Fruit fly (Drosophila melanogaster) whole organism, prepupa: ENCODE data around the gene CG42810.

Source experiments
- Blimp-1 ChIP-seq: fragments of 200-800 bp; sonication (Bioruptor generic); optimal IDR thresholded peaks from 3 replicates; lab custom pipeline; 2017; ENCODE audit warnings: missing biosample characterization, missing genetic modification characterization, mild to moderate bottlenecking, moderate library complexity, missing genetic modification reagents
- CG10631 ChIP-seq: fragments of 200-800 bp; sonication (Bioruptor generic); optimal IDR thresholded peaks from 2 replicates; lab custom pipeline; 2016; ENCODE audit warnings: missing biosample characterization, missing genetic modification characterization
- CG10669 ChIP-seq: fragments of 200-800 bp; sonication (Bioruptor generic); optimal IDR thresholded peaks from 3 replicates; lab custom pipeline; 2018; ENCODE audit warnings: missing biosample characterization, mild to moderate bottlenecking, missing genetic modification characterization, moderate library complexity
- CG11294 ChIP-seq: fragments of 200-800 bp; sonication (Bioruptor generic); IDR thresholded peaks from 2 replicates; pipeline ENCODE4 v1.3.6; 2022; ENCODE audit warnings: missing biosample characterization, missing genetic modification characterization
- CG11762 ChIP-seq: fragments of 200-800 bp; sonication (Bioruptor generic); optimal IDR thresholded peaks from 3 replicates; lab custom pipeline; 2016; ENCODE audit warnings: missing biosample characterization, missing genetic modification characterization; ENCODE audit not compliant: insufficient read depth
- CG1621 ChIP-seq: fragments of 200-800 bp; sonication (Bioruptor generic); optimal IDR thresholded peaks from 3 replicates; lab custom pipeline; 2018; ENCODE audit warnings: missing biosample characterization, mild to moderate bottlenecking, missing genetic modification characterization
- CG3032 ChIP-seq: fragments of 200-800 bp; optimal IDR thresholded peaks from 2 replicates; lab custom pipeline; 2019; ENCODE audit warnings: missing biosample characterization, mild to moderate bottlenecking, missing genetic modification characterization, moderate library complexity
- CG31627 ChIP-seq: fragments of 200-800 bp; sonication (Bioruptor generic); optimal IDR thresholded peaks from 3 replicates; lab custom pipeline; 2016; ENCODE audit warnings: missing biosample characterization, missing genetic modification characterization
- CG34406 ChIP-seq: fragments of 200-800 bp; sonication (Bioruptor generic); optimal IDR thresholded peaks from 3 replicates; lab custom pipeline; 2016; ENCODE audit warnings: missing biosample characterization, missing genetic modification characterization
- CG4318 ChIP-seq: fragments of 200-800 bp; sonication (Bioruptor generic); optimal IDR thresholded peaks from 3 replicates; lab custom pipeline; 2017; ENCODE audit warnings: missing biosample characterization, mild to moderate bottlenecking, missing genetic modification characterization
- CG6792 ChIP-seq: fragments of 200-800 bp; sonication (Bioruptor generic); optimal IDR thresholded peaks from 3 replicates; lab custom pipeline; 2016; ENCODE audit warnings: missing biosample characterization, missing genetic modification characterization
- CG6808 ChIP-seq: fragments of 200-800 bp; sonication (Bioruptor generic); optimal IDR thresholded peaks from 3 replicates; lab custom pipeline; 2017; ENCODE audit warnings: missing biosample characterization, missing genetic modification characterization, mild to moderate bottlenecking, moderate library complexity, missing genetic modification reagents
- CG8319 ChIP-seq: fragments of 200-800 bp; sonication (Bioruptor generic); optimal IDR thresholded peaks from 3 replicates; lab custom pipeline; 2016; ENCODE audit warnings: missing biosample characterization, missing genetic modification characterization
- CG8632 ChIP-seq: fragments of 200-800 bp; sonication (Bioruptor generic); optimal IDR thresholded peaks from 3 replicates; lab custom pipeline; 2016; ENCODE audit warnings: missing biosample characterization, missing genetic modification characterization
- CG9139 ChIP-seq: fragments of 200-800 bp; sonication (Bioruptor generic); optimal IDR thresholded peaks from 3 replicates; lab custom pipeline; 2017; ENCODE audit warnings: missing biosample characterization, mild to moderate bottlenecking, missing genetic modification characterization
- Eip75B ChIP-seq: fragments of 200-800 bp; sonication (Bioruptor generic); optimal IDR thresholded peaks from 3 replicates; lab custom pipeline; 2016; ENCODE audit warnings: missing biosample characterization, missing genetic modification characterization
- Eip78C ChIP-seq: fragments of 200-800 bp; sonication (Bioruptor generic); peaks from one replicate; lab custom pipeline; 2016; ENCODE audit warnings: missing biosample characterization, missing genetic modification characterization
- Eip93F ChIP-seq: fragments of 200-800 bp; sonication (Bioruptor generic); optimal IDR thresholded peaks from 2 replicates; lab custom pipeline; 2016; ENCODE audit warnings: missing biosample characterization, mild to moderate bottlenecking, missing genetic modification characterization
- Ets96B ChIP-seq: fragments of 200-800 bp; optimal IDR thresholded peaks from 2 replicates; lab custom pipeline; 2019; ENCODE audit warnings: missing biosample characterization, mild to moderate bottlenecking, missing genetic modification characterization, moderate library complexity
- Hr39 ChIP-seq: fragments of 200-800 bp; sonication (Bioruptor generic); optimal IDR thresholded peaks from 2 replicates; lab custom pipeline; 2016; ENCODE audit warnings: missing biosample characterization, missing genetic modification characterization
- Hr4 ChIP-seq: fragments of 200-800 bp; sonication (Bioruptor generic); optimal IDR thresholded peaks from 3 replicates; lab custom pipeline; 2016; ENCODE audit warnings: missing biosample characterization, missing genetic modification characterization
- Lpt ChIP-seq: fragments of 200-800 bp; sonication (Bioruptor generic); optimal IDR thresholded peaks from 3 replicates; lab custom pipeline; 2016; ENCODE audit warnings: missing biosample characterization, missing genetic modification characterization
- OdsH ChIP-seq: fragments of 200-800 bp; sonication (Bioruptor generic); optimal IDR thresholded peaks from 3 replicates; lab custom pipeline; 2016; ENCODE audit warnings: missing biosample characterization, missing genetic modification characterization
- Sox14 ChIP-seq: fragments of 200-800 bp; sonication (Bioruptor generic); optimal IDR thresholded peaks from 3 replicates; lab custom pipeline; 2016; ENCODE audit warnings: missing biosample characterization, missing genetic modification characterization
- Sox15 ChIP-seq: fragments of 200-800 bp; sonication (Bioruptor generic); optimal IDR thresholded peaks from 3 replicates; lab custom pipeline; 2016; ENCODE audit warnings: missing biosample characterization, missing genetic modification characterization
- achi ChIP-seq: fragments of 200-800 bp; sonication (Bioruptor generic); optimal IDR thresholded peaks from 3 replicates; lab custom pipeline; 2016; ENCODE audit warnings: missing biosample characterization, missing genetic modification characterization
- acj6 ChIP-seq: fragments of 200-800 bp; sonication (Bioruptor generic); optimal IDR thresholded peaks from 3 replicates; lab custom pipeline; 2016; ENCODE audit warnings: missing biosample characterization, missing genetic modification characterization
- dac ChIP-seq: fragments of 200-800 bp; sonication (Bioruptor generic); optimal IDR thresholded peaks from 2 replicates; lab custom pipeline; 2017; ENCODE audit warnings: missing biosample characterization, mild to moderate bottlenecking, missing genetic modification characterization
- dsx ChIP-seq: fragments of 200-800 bp; optimal IDR thresholded peaks from 3 replicates; lab custom pipeline; 2019; ENCODE audit warnings: missing biosample characterization, mild to moderate bottlenecking, missing genetic modification characterization, moderate library complexity; ENCODE audit not compliant: poor library complexity, severe bottlenecking
- eg ChIP-seq: fragments of 200-800 bp; sonication (Bioruptor generic); IDR thresholded peaks from 3 replicates; pipeline ENCODE4 v1.3.6; 2022; ENCODE audit warnings: missing biosample characterization, missing genetic modification characterization
- fd59A ChIP-seq: fragments of 200-800 bp; sonication (Bioruptor generic); optimal IDR thresholded peaks from 2 replicates; lab custom pipeline; 2017; ENCODE audit warnings: missing biosample characterization, mild to moderate bottlenecking, missing genetic modification characterization, missing genetic modification reagents
- fd85E ChIP-seq: fragments of 200-800 bp; sonication (Bioruptor generic); optimal IDR thresholded peaks from 3 replicates; lab custom pipeline; 2016; ENCODE audit warnings: missing biosample characterization, missing genetic modification characterization
- net ChIP-seq: fragments of 200-800 bp; sonication (Bioruptor generic); optimal IDR thresholded peaks from 3 replicates; lab custom pipeline; 2016; ENCODE audit warnings: missing biosample characterization, missing genetic modification characterization
- salr ChIP-seq, 2 experiments: fragments of 200-800 bp; sonication (Bioruptor generic); optimal IDR thresholded peaks; 3 replicates each; lab custom pipeline; 2016 to 2018; ENCODE audit warnings: missing biosample characterization in 2 of 2, missing genetic modification characterization in 2 of 2, mild to moderate bottlenecking in 1 of 2
- spab ChIP-seq: fragments of 200-800 bp; sonication (Bioruptor generic); optimal IDR thresholded peaks from 2 replicates; lab custom pipeline; 2017; ENCODE audit warnings: missing biosample characterization, mild to moderate bottlenecking, missing genetic modification characterization, missing genetic modification reagents
- ss ChIP-seq, 2 experiments: fragments of 200-800 bp; sonication (Bioruptor generic); optimal IDR thresholded peaks; 2 replicates in 1 of 2; 3 replicates in 1 of 2; lab custom pipeline; 2017 to 2018; ENCODE audit warnings: mild to moderate bottlenecking in 2 of 2, missing biosample characterization in 2 of 2, missing genetic modification characterization in 2 of 2, moderate library complexity in 1 of 2
- svp ChIP-seq: fragments of 200-800 bp; sonication (Bioruptor generic); peaks from one replicate; lab custom pipeline; 2016; ENCODE audit warnings: missing biosample characterization, missing genetic modification characterization
- topi ChIP-seq: fragments of 200-800 bp; sonication (Bioruptor generic); optimal IDR thresholded peaks from 3 replicates; lab custom pipeline; 2016; ENCODE audit warnings: missing biosample characterization, missing genetic modification characterization

Gene CG42810

dm6 chr2L:13458991-13459731, at the start of gene CG42810:
TSS of gene CG42810 (plus strand) at chr2L:13459681.
- TF ChIP-seq eg (GFP tag; lab: Robert Waterston, UW) (no peak), CG8319 (no peak), CG34406 (GFP tag; lab: Kevin White, UChicago) (no peak), CG8632 (GFP tag; lab: Kevin White, UChicago) (no peak), Lpt (GFP tag; lab: Kevin White, UChicago) (no peak), fd59A (GFP tag; lab: Kevin White, UChicago) (no peak), ss (GFP tag; optimal IDR thresholded peaks at IDR 0.05; lab: Kevin White, UChicago) (no peak), Ets96B (tag; lab: Kevin White, UChicago) (no peak)
- TF ChIP-seq, all 60 proteins: peak for 0

dm6 chr2L:13411566-13411965, 47.9 kb upstream of the CG42810 start, which contains the start of gene Vm34Ca:
TSS of gene Vm34Ca (minus strand) at chr2L:13411631.
- TF ChIP-seq CG1621 (tag; lab: Kevin White, UChicago) (no peak), Hr39 (GFP tag; lab: Kevin White, UChicago) (no peak), net (GFP tag; lab: Kevin White, UChicago) (no peak), CG8319 (no peak), Eip93F (GFP tag; lab: Kevin White, UChicago) (no peak), topi (GFP tag; lab: Kevin White, UChicago) (no peak), spab (GFP tag; lab: Kevin White, UChicago) (no peak), dac (GFP tag; lab: Kevin White, UChicago) (no peak), CG9139 (GFP tag; lab: Kevin White, UChicago) (no peak)

dm6 chr2L:13412219-13412618, 47.3 kb upstream of the CG42810 start, which contains the start of gene Flad2:
TSS of gene Flad2 (plus strand) at chr2L:13412519.
- TF ChIP-seq acj6 (GFP tag; lab: Kevin White, UChicago): no peak
- no peak for TF ChIP-seq CG9139 (GFP tag; lab: Kevin White, UChicago)
- TF ChIP-seq spab (GFP tag; lab: Kevin White, UChicago): no peak
- TF ChIP-seq Blimp-1 (GFP tag; lab: Kevin White, UChicago): no peak
- TF ChIP-seq CG6792 (GFP tag; lab: Kevin White, UChicago): no peak
- TF ChIP-seq CG34406 (GFP tag; lab: Kevin White, UChicago): no peak
- TF ChIP-seq ss (GFP tag; optimal IDR thresholded peaks at IDR 0.05; lab: Kevin White, UChicago): no peak
- no peak for TF ChIP-seq Sox14
- TF ChIP-seq CG10669 (GFP tag; lab: Kevin White, UChicago): no peak
- no peak for TF ChIP-seq eg (GFP tag; lab: Robert Waterston, UW)
- TF ChIP-seq CG31627: no peak
- TF ChIP-seq, all 60 proteins: peak for 0

DNA sequence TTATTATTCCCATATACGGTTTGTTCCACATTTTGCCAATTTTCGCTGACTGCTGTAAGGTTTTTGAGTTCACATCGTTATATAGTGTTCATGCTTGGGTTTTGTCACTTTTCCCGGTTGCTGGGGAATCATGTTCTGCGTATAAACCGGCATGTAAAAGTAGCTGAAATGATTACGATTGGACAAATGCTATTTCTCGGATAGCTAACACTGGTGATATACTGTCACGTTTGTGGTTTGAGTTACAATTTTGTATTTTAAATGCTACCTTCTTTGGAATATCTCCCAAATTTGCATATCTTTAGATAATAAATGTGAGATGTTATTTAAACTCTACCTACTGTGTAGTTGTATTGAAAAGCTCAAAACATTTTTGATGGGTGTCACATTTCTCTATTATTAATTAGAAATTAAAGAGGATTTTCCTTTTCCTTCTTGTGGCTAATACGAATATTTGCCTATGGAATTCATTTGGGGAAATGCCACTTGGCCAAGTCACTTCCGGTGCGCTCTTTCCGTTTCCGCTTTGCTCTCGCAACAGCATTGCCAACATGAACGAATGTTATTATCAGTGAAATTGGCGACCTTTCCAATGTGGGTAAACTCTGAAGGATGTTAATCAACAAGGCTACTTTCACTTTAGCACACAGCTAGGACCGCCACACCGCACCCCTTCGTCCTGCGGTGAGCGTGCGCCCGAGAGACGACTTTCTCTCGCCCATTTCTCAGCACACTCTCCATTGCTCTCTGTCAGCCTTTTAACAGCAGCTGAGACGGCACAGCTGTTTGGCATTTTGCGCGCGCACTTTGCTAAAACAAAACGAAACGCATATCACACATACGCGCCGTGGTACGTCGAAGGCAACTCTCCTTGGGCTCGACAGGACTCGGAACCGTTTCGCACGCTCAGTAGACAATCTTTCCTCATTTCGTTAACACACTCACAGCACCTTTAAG, 44.7 kb upstream of the CG42810 start, which contains the start of the genes CG16956, CG42784 and CG43850:
CG16956 (minus strand) TSS at position 51 of the 957 bp plus-strand sequence.
CG42784 (plus strand) TSS at position 907 of the 957 bp plus-strand sequence.
CG43850 (plus strand) TSS at position 907 of the 957 bp plus-strand sequence.
- TF ChIP-seq CG4318 (GFP tag; lab: Kevin White, UChicago): no peak
- no peak for TF ChIP-seq net (GFP tag; lab: Kevin White, UChicago)
- no peak for TF ChIP-seq Sox15 (GFP tag; lab: Kevin White, UChicago)
- TF ChIP-seq salr (GFP tag; optimal IDR thresholded peaks at IDR 0.05; lab: Kevin White, UChicago): peak in 1 of 2 experiments; percentile 14
- no peak for TF ChIP-seq spab (GFP tag; lab: Kevin White, UChicago)
- TF ChIP-seq Eip78C (GFP tag; lab: Kevin White, UChicago): peak; percentile 57
- peak; percentile 17 for TF ChIP-seq achi
- TF ChIP-seq OdsH (GFP tag; lab: Kevin White, UChicago): no peak
- TF ChIP-seq CG1621 (tag; lab: Kevin White, UChicago): no peak
- TF ChIP-seq CG11762 (GFP tag; lab: Kevin White, UChicago): no peak
- no peak for TF ChIP-seq Blimp-1 (GFP tag; lab: Kevin White, UChicago)
- TF ChIP-seq CG34406 (GFP tag; lab: Kevin White, UChicago): peak; percentile 2
- TF ChIP-seq CG31627: no peak
- TF ChIP-seq fd59A (GFP tag; lab: Kevin White, UChicago): peak; percentile 10
- no peak for TF ChIP-seq CG3032 (tag; lab: Kevin White, UChicago)
- no peak for TF ChIP-seq CG10631 (GFP tag; lab: Kevin White, UChicago)
- TF ChIP-seq CG11294 (GFP tag; lab: Robert Waterston, UW): no peak
- no peak for TF ChIP-seq dsx (GFP tag; lab: Kevin White, UChicago)
- no peak for TF ChIP-seq dac (GFP tag; lab: Kevin White, UChicago)
- TF ChIP-seq Eip75B (GFP tag; lab: Kevin White, UChicago): peak; percentile 7
- TF ChIP-seq svp (GFP tag; lab: Kevin White, UChicago): peak; percentile 15
- TF ChIP-seq Hr4 (GFP tag; lab: Kevin White, UChicago): no peak
- peak; percentile 27 for TF ChIP-seq CG6808 (GFP tag; lab: Kevin White, UChicago)
- TF ChIP-seq CG8632 (GFP tag; lab: Kevin White, UChicago): no peak
- TF ChIP-seq fd85E (GFP tag; lab: Kevin White, UChicago): no peak
- TF ChIP-seq acj6 (GFP tag; lab: Kevin White, UChicago): no peak
- peak in 1 of 2 experiments; percentile 34 for TF ChIP-seq ss (GFP tag; optimal IDR thresholded peaks at IDR 0.05; lab: Kevin White, UChicago)
